Worm (Caenorhabditis elegans): Measurements from ENCODE around the gene T27A10.6.

- no peak for TF ChIP-seq lin-15B (tag; optimal IDR thresholded peaks at IDR 0.05)
- TF ChIP-seq vab-15 (tag; optimal IDR thresholded peaks at IDR 0.05), result no peak
- TF ChIP-seq fkh-10 (GFP tag; optimal IDR thresholded peaks at IDR 0.05), result no peak
- no peak for TF ChIP-seq lin-13 (GFP tag; optimal IDR thresholded peaks at IDR 0.05)
- no peak for TF ChIP-seq egl-13 (tag; optimal IDR thresholded peaks at IDR 0.05)
- peak; percentile 13 to 40 for TF ChIP-seq lsy-2 (tag; optimal IDR thresholded peaks at IDR 0.05)
- TF ChIP-seq mdl-1 (tag; optimal IDR thresholded peaks at IDR 0.05), result peak in 1 of 2 experiments; percentile 19
- TF ChIP-seq unc-62 (GFP tag; optimal IDR thresholded peaks at IDR 0.05), result no peak
Observed at ce11 chrX:3540861-3541260, 55.3 kb downstream of the T27A10.6 start.
